Fruit fly (Drosophila melanogaster) whole organism, embryonic: ENCODE measurements around the gene CG31928.

Experiments
- Bdp1 ChIP-seq: fragments of 200-800 bp; sonication (Bioruptor generic); optimal IDR thresholded peaks from 3 replicates; lab custom pipeline; 2016; ENCODE audit warnings: missing biosample characterization, missing genetic modification characterization
- CG11696 ChIP-seq: fragments of 200-800 bp; sonication (Bioruptor generic); IDR thresholded peaks from 2 replicates; pipeline ENCODE4 v1.3.6; 2022; ENCODE audit warnings: missing biosample characterization, missing genetic modification characterization
- CG12659 ChIP-seq: fragments of 200-800 bp; sonication (Bioruptor generic); optimal IDR thresholded peaks from 3 replicates; lab custom pipeline; 2017; ENCODE audit warnings: mild to moderate bottlenecking, missing biosample characterization, missing genetic modification reagents, missing genetic modification characterization
- CG1647 ChIP-seq: fragments of 200-800 bp; sonication (Bioruptor generic); optimal IDR thresholded peaks from 3 replicates; lab custom pipeline; 2016; ENCODE audit warnings: missing biosample characterization, missing genetic modification characterization
- CG16863 ChIP-seq: fragments of 200-800 bp; sonication (Bioruptor generic); optimal IDR thresholded peaks from 3 replicates; lab custom pipeline; 2016; ENCODE audit warnings: missing biosample characterization, missing genetic modification characterization
- CG17612 ChIP-seq: fragments of 200-800 bp; sonication (Bioruptor generic); IDR thresholded peaks from 2 replicates; pipeline ENCODE4 v1.3.6; 2022; ENCODE audit warnings: missing biosample characterization, missing genetic modification characterization
- CG17829 ChIP-seq: fragments of 200-800 bp; optimal IDR thresholded peaks from 2 replicates; lab custom pipeline; 2019; ENCODE audit warnings: missing biosample characterization, mild to moderate bottlenecking, missing genetic modification characterization, moderate library complexity
- CG1792 ChIP-seq: fragments of 200-800 bp; sonication (Bioruptor generic); optimal IDR thresholded peaks from 2 replicates; lab custom pipeline; 2016; ENCODE audit warnings: missing biosample characterization, missing genetic modification characterization
- CG18262 ChIP-seq: fragments of 200-800 bp; optimal IDR thresholded peaks from 3 replicates; lab custom pipeline; 2019; ENCODE audit warnings: missing biosample characterization, mild to moderate bottlenecking, missing genetic modification characterization, moderate library complexity
- CG2202 ChIP-seq: fragments of 200-800 bp; sonication (Bioruptor generic); optimal IDR thresholded peaks from 2 replicates; lab custom pipeline; 2018; ENCODE audit warnings: missing biosample characterization, mild to moderate bottlenecking, missing genetic modification characterization
- CG4328 ChIP-seq: fragments of 200-800 bp; sonication (Bioruptor generic); optimal IDR thresholded peaks from 3 replicates; lab custom pipeline; 2017; ENCODE audit warnings: missing biosample characterization, missing genetic modification reagents, missing genetic modification characterization
- CG4424 ChIP-seq: fragments of 200-800 bp; sonication (Bioruptor generic); optimal IDR thresholded peaks from 3 replicates; lab custom pipeline; 2016; ENCODE audit warnings: missing biosample characterization, missing genetic modification characterization
- CG4617 ChIP-seq: fragments of 200-800 bp; sonication (Bioruptor generic); optimal IDR thresholded peaks from 3 replicates; lab custom pipeline; 2016; ENCODE audit warnings: missing biosample characterization, missing genetic modification characterization, borderline replicate concordance
- CG7745 ChIP-seq: fragments of 200-800 bp; sonication (Bioruptor generic); optimal IDR thresholded peaks from 2 replicates; lab custom pipeline; 2018; ENCODE audit warnings: missing biosample characterization, mild to moderate bottlenecking, missing genetic modification characterization, moderate library complexity
- CG8089 ChIP-seq: fragments of 200-800 bp; sonication (Bioruptor generic); optimal IDR thresholded peaks from 3 replicates; lab custom pipeline; 2016; ENCODE audit warnings: missing biosample characterization, missing genetic modification characterization
- CG8388 ChIP-seq: fragments of 200-800 bp; sonication (Bioruptor generic); optimal IDR thresholded peaks from 2 replicates; lab custom pipeline; 2019; ENCODE audit warnings: missing biosample characterization, mild to moderate bottlenecking, missing genetic modification characterization, moderate library complexity
- CG8765 ChIP-seq: fragments of 200-800 bp; sonication (Bioruptor generic); IDR thresholded peaks from 2 replicates; pipeline ENCODE4 v1.3.6; 2022; ENCODE audit warnings: missing biosample characterization, missing genetic modification characterization
- CG9932 ChIP-seq: fragments of 200-800 bp; sonication (Bioruptor generic); IDR thresholded peaks from 2 replicates; pipeline ENCODE4 v1.3.6; 2022; ENCODE audit warnings: missing biosample characterization, missing genetic modification characterization
- Chrac-16 ChIP-seq: fragments of 200-800 bp; sonication (Bioruptor generic); optimal IDR thresholded peaks from 3 replicates; lab custom pipeline; 2016; ENCODE audit warnings: missing biosample characterization, missing genetic modification characterization
- D ChIP-seq, 2 experiments: fragments of 200-800 bp in 1 of 2; fragments of >200 bp in 1 of 2; sonication (Bioruptor generic) in 1 of 2; optimal IDR thresholded peaks; 2 replicates in 1 of 2; 3 replicates in 1 of 2; lab custom pipeline; 2017; ENCODE audit warnings: mild to moderate bottlenecking in 1 of 2, missing biosample characterization in 1 of 2, missing genetic modification characterization in 1 of 2, missing genetic modification reagents in 1 of 2
- D19A ChIP-seq: fragments of 200-800 bp; optimal IDR thresholded peaks from 3 replicates; lab custom pipeline; 2019; ENCODE audit warnings: missing biosample characterization, mild to moderate bottlenecking, missing genetic modification characterization, moderate library complexity
- Gsc ChIP-seq: fragments of 200-800 bp; sonication (Bioruptor generic); IDR thresholded peaks from 2 replicates; pipeline ENCODE4 v1.3.6; 2022; ENCODE audit warnings: missing biosample characterization, missing genetic modification characterization
- Gug ChIP-seq: fragments of 200-800 bp; sonication (Bioruptor generic); IDR thresholded peaks from 4 replicates; pipeline ENCODE4 v1.3.6; 2022; ENCODE audit warnings: missing biosample characterization, missing genetic modification characterization
- Hmr ChIP-seq: fragments of 200-800 bp; sonication (Bioruptor generic); optimal IDR thresholded peaks from 3 replicates; lab custom pipeline; 2017; ENCODE audit warnings: mild to moderate bottlenecking, missing biosample characterization, missing genetic modification reagents, missing genetic modification characterization
- Hmx ChIP-seq: fragments of 200-800 bp; sonication (Bioruptor generic); optimal IDR thresholded peaks from 2 replicates; lab custom pipeline; 2016; ENCODE audit warnings: missing biosample characterization, missing genetic modification characterization
- MESR4 ChIP-seq: fragments of 200-800 bp; sonication (Bioruptor generic); optimal IDR thresholded peaks from 2 replicates; lab custom pipeline; 2018; ENCODE audit warnings: missing biosample characterization, mild to moderate bottlenecking, missing genetic modification characterization, moderate library complexity
- Mad ChIP-seq: fragments of 200-800 bp; sonication (Bioruptor generic); optimal IDR thresholded peaks from 2 replicates; lab custom pipeline; 2016; ENCODE audit warnings: missing biosample characterization, missing genetic modification characterization
- Max ChIP-seq: fragments of 200-800 bp; sonication (Bioruptor generic); optimal IDR thresholded peaks from 2 replicates; lab custom pipeline; 2016; ENCODE audit warnings: missing biosample characterization, mild to moderate bottlenecking, missing genetic modification characterization
- Meics ChIP-seq: fragments of 200-800 bp; sonication (Bioruptor generic); optimal IDR thresholded peaks from 2 replicates; lab custom pipeline; 2017; ENCODE audit warnings: missing biosample characterization, mild to moderate bottlenecking, missing genetic modification characterization
- Rfx ChIP-seq: fragments of 200-800 bp; sonication (Bioruptor generic); IDR thresholded peaks from 2 replicates; pipeline ENCODE4 v1.3.6; 2022; ENCODE audit warnings: missing biosample characterization, missing genetic modification characterization
- Rx ChIP-seq: fragments of 200-800 bp; sonication (Bioruptor generic); IDR thresholded peaks from 2 replicates; pipeline ENCODE4 v1.3.6; 2022; ENCODE audit warnings: missing biosample characterization, missing genetic modification characterization
- Scr ChIP-seq: fragments of 200-800 bp; sonication (Bioruptor generic); IDR thresholded peaks from 2 replicates; pipeline ENCODE4 v1.3.6; 2022; ENCODE audit warnings: missing biosample characterization, missing genetic modification characterization; ENCODE audit not compliant: partially characterized antibody
- Spps ChIP-seq: fragments of 200-800 bp; sonication (Bioruptor generic); optimal IDR thresholded peaks from 2 replicates; lab custom pipeline; 2018; ENCODE audit warnings: missing biosample characterization, mild to moderate bottlenecking, missing genetic modification characterization
- Vsx1 ChIP-seq: fragments of 200-800 bp; sonication (Bioruptor generic); optimal IDR thresholded peaks from 2 replicates; lab custom pipeline; 2017; ENCODE audit warnings: missing biosample characterization, mild to moderate bottlenecking, missing genetic modification characterization, missing genetic modification reagents
- aop ChIP-seq: fragments of 200-800 bp; sonication (Bioruptor generic); IDR thresholded peaks from 2 replicates; pipeline ENCODE4 v1.3.6; 2022; ENCODE audit warnings: missing biosample characterization, missing genetic modification characterization
- ara ChIP-seq: fragments of 200-800 bp; sonication (Bioruptor generic); IDR thresholded peaks from 2 replicates; pipeline ENCODE4 v1.3.6; 2022; ENCODE audit warnings: missing biosample characterization, missing genetic modification characterization
- ash1 ChIP-seq: fragments of 200-800 bp; sonication (Bioruptor generic); optimal IDR thresholded peaks from 2 replicates; lab custom pipeline; 2018; ENCODE audit warnings: missing biosample characterization, mild to moderate bottlenecking, missing genetic modification characterization
- btn ChIP-seq: fragments of 200-800 bp; sonication (Bioruptor generic); optimal IDR thresholded peaks from 2 replicates; lab custom pipeline; 2016; ENCODE audit warnings: missing biosample characterization, missing genetic modification characterization
- croc ChIP-seq: fragments of 200-800 bp; sonication (Bioruptor generic); conservative IDR thresholded peaks from 3 replicates; pipeline ENCODE4 v1.3.6; 2022; ENCODE audit warnings: missing biosample characterization, missing genetic modification characterization
- da ChIP-seq: fragments of 200-800 bp; sonication (Bioruptor generic); optimal IDR thresholded peaks from 2 replicates; lab custom pipeline; 2016; ENCODE audit warnings: missing biosample characterization, missing genetic modification characterization
- fd64A ChIP-seq: fragments of 200-800 bp; sonication (Bioruptor generic); optimal IDR thresholded peaks from 3 replicates; lab custom pipeline; 2018; ENCODE audit warnings: missing biosample characterization, mild to moderate bottlenecking, missing genetic modification characterization
- ftz-f1 ChIP-seq: fragments of 200-800 bp; sonication (Bioruptor generic); optimal IDR thresholded peaks from 2 replicates; lab custom pipeline; 2016; ENCODE audit warnings: missing biosample characterization, missing genetic modification characterization
- gsb-n ChIP-seq: fragments of 200-800 bp; sonication (Bioruptor generic); optimal IDR thresholded peaks from 3 replicates; lab custom pipeline; 2018; ENCODE audit warnings: missing biosample characterization, mild to moderate bottlenecking, missing genetic modification characterization
- gt ChIP-seq: fragments of 200-800 bp; sonication (Bioruptor generic); IDR thresholded peaks from 2 replicates; pipeline ENCODE4 v1.3.6; 2022; ENCODE audit warnings: missing biosample characterization, missing genetic modification characterization
- hbn ChIP-seq: fragments of 200-800 bp; sonication (Bioruptor generic); IDR thresholded peaks from 2 replicates; pipeline ENCODE4 v1.3.6; 2022; ENCODE audit warnings: missing biosample characterization, missing genetic modification characterization; ENCODE audit not compliant: partially characterized antibody
- mld ChIP-seq: fragments of 200-800 bp; sonication (Bioruptor generic); IDR thresholded peaks from 3 replicates; pipeline ENCODE4 v1.3.6; 2022; ENCODE audit warnings: missing biosample characterization, missing genetic modification characterization; ENCODE audit not compliant: partially characterized antibody
- ro ChIP-seq: fragments of 200-800 bp; sonication (Bioruptor generic); IDR thresholded peaks from 2 replicates; pipeline ENCODE4 v1.3.6; 2022; ENCODE audit warnings: missing biosample characterization, missing genetic modification characterization
- sim ChIP-seq: fragments of 200-800 bp; sonication (Bioruptor generic); IDR thresholded peaks from 2 replicates; pipeline ENCODE4 v1.3.6; 2022; ENCODE audit warnings: missing biosample characterization, missing genetic modification characterization
- sisA ChIP-seq: fragments of 200-800 bp; sonication (Bioruptor generic); IDR thresholded peaks from 2 replicates; pipeline ENCODE4 v1.3.6; 2022; ENCODE audit warnings: missing biosample characterization, missing genetic modification characterization
- ssp ChIP-seq: fragments of 200-800 bp; sonication (Bioruptor generic); IDR thresholded peaks from 2 replicates; pipeline ENCODE4 v1.3.6; 2022; ENCODE audit warnings: missing biosample characterization, missing genetic modification characterization
- z ChIP-seq: fragments of 200-800 bp; sonication (Bioruptor generic); IDR thresholded peaks from 3 replicates; pipeline ENCODE4 v1.3.6; 2022; ENCODE audit warnings: missing biosample characterization, missing genetic modification characterization
- zfh2 ChIP-seq: fragments of 200-800 bp; sonication (Bioruptor generic); optimal IDR thresholded peaks from 2 replicates; lab custom pipeline; 2016; ENCODE audit warnings: missing biosample characterization, missing genetic modification characterization

CG31928 gene

DNA sequence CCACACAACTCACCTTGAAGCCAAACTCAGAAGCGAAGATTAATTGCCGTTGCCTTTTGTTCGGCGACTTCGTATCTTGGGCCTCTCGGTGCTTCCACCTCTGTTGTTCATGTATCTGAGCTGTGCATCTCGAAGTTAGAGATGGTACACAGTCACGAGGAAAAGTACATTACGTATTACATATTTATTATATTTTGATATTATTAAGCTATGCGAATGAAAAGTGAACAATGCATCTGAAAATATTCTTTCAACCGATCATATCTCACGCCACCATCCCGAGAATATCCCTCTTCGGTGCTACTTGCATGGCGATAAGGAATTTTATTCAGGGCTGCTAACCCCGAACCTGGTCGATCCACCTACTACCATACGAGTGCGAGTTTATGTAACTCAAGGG, 47.0 kb upstream of the CG31928 start (continued):
- no peak for TF ChIP-seq mld
- TF ChIP-seq sisA (GFP tag; lab: Robert Waterston, UW) = no peak
- peak; percentile 60 for TF ChIP-seq CG17829 (tag; lab: Kevin White, UChicago)
- TF ChIP-seq CG1647 = no peak
- no peak for TF ChIP-seq D (optimal IDR thresholded peaks at IDR 0.05; lab: Kevin White, UChicago)
- TF ChIP-seq D (GFP tag; optimal IDR thresholded peaks at IDR 0.05; lab: Kevin White, UChicago) = peak; percentile 20
- TF ChIP-seq CG8089 (GFP tag; lab: Kevin White, UChicago) = no peak
- peak; percentile 63 for TF ChIP-seq CG18262 (tag; lab: Kevin White, UChicago)
- no peak for TF ChIP-seq CG4617 (GFP tag; lab: Kevin White, UChicago)
- peak; percentile 57 for TF ChIP-seq gsb-n (tag; lab: Kevin White, UChicago)
- TF ChIP-seq CG9932 = no peak
- TF ChIP-seq Gsc (GFP tag; lab: Robert Waterston, UW) = no peak
- TF ChIP-seq MESR4 (GFP tag; lab: Kevin White, UChicago) = no peak
- TF ChIP-seq sim (GFP tag; lab: Robert Waterston, UW) = no peak
- TF ChIP-seq ssp (GFP tag; lab: Robert Waterston, UW) = peak; percentile 35; the same call in 1 of the 2 replicates
- no peak for TF ChIP-seq Gug (GFP tag; lab: Robert Waterston, UW)
- TF ChIP-seq fd64A (GFP tag; lab: Kevin White, UChicago) = no peak
- TF ChIP-seq croc = no peak
- TF ChIP-seq Scr (GFP tag; lab: Robert Waterston, UW) = peak; percentile 63
- no peak for TF ChIP-seq zfh2 (GFP tag; lab: Kevin White, UChicago)
- no peak for TF ChIP-seq CG8765
- TF ChIP-seq CG1792 = no peak
- TF ChIP-seq da (GFP tag; lab: Kevin White, UChicago) = no peak
- no peak for TF ChIP-seq CG17612 (GFP tag; lab: Robert Waterston, UW)
- no peak for TF ChIP-seq aop (GFP tag; lab: Robert Waterston, UW)
- no peak for TF ChIP-seq Max
- no peak for TF ChIP-seq Hmr
- no peak for TF ChIP-seq Vsx1 (GFP tag; lab: Kevin White, UChicago)
- TF ChIP-seq CG8388 (GFP tag; lab: Kevin White, UChicago) = peak; percentile 44
- TF ChIP-seq Rfx (GFP tag; lab: Robert Waterston, UW) = no peak
- no peak for TF ChIP-seq btn (GFP tag; lab: Kevin White, UChicago)
- peak; percentile 38 for TF ChIP-seq CG4424 (GFP tag; lab: Kevin White, UChicago)
- TF ChIP-seq CG16863 (GFP tag; lab: Kevin White, UChicago) = no peak
- peak; percentile 24 for TF ChIP-seq D19A (tag; lab: Kevin White, UChicago)
- no peak for TF ChIP-seq z
- no peak for TF ChIP-seq CG12659 (GFP tag; lab: Kevin White, UChicago)
- TF ChIP-seq Mad (GFP tag; lab: Kevin White, UChicago) = no peak
- TF ChIP-seq Rx = peak; percentile 36; the same call in 1 of the 2 replicates
- TF ChIP-seq CG4328 = no peak
- TF ChIP-seq Spps (tag; lab: Kevin White, UChicago) = peak; percentile 23
- TF ChIP-seq CG11696 (GFP tag; lab: Robert Waterston, UW) = no peak
- no peak for TF ChIP-seq Hmx (GFP tag; lab: Kevin White, UChicago)
- no peak for TF ChIP-seq ro (GFP tag; lab: Robert Waterston, UW)
- no peak for TF ChIP-seq ftz-f1
- no peak for TF ChIP-seq hbn (GFP tag; lab: Robert Waterston, UW)
- no peak for TF ChIP-seq ash1
- TF ChIP-seq CG7745 (tag; lab: Kevin White, UChicago) = no peak
- no peak for TF ChIP-seq Meics (GFP tag; lab: Kevin White, UChicago)
- peak; percentile 59 for TF ChIP-seq ara (GFP tag; lab: Robert Waterston, UW)
- no peak for TF ChIP-seq gt (GFP tag; lab: Robert Waterston, UW)
- no peak for TF ChIP-seq Chrac-16 (GFP tag; lab: Kevin White, UChicago)
- TF ChIP-seq Bdp1 (GFP tag; lab: Kevin White, UChicago) = no peak
- peak; percentile 37 for TF ChIP-seq CG2202 (tag; lab: Kevin White, UChicago)
